Worm (Caenorhabditis elegans) whole organism, L2 larva: Measurements from ENCODE around the gene grl-7.

Source experiments
- R02D3.7 ChIP-seq: fragments of 150-350 bp; optimal IDR thresholded peaks from 2 replicates; lab custom pipeline; 2014; ENCODE audit warnings: missing biosample characterization, missing genetic modification characterization
- ZK546.5 ChIP-seq: sonication (generic microtip); optimal IDR thresholded peaks from 2 replicates; lab custom pipeline; 2017; ENCODE audit warnings: missing biosample characterization, missing genetic modification characterization
- alr-1 ChIP-seq: fragments of 150-350 bp; optimal IDR thresholded peaks from 2 replicates; lab custom pipeline; 2014; ENCODE audit warnings: missing biosample characterization, missing genetic modification characterization
- aly-2 ChIP-seq: fragments of 150-350 bp; optimal IDR thresholded peaks from 2 replicates; lab custom pipeline; 2014; ENCODE audit warnings: missing biosample characterization, missing genetic modification characterization
- ceh-16 ChIP-seq: fragments of 150-350 bp; optimal IDR thresholded peaks from 2 replicates; lab custom pipeline; 2014; ENCODE audit warnings: missing biosample characterization, missing genetic modification characterization
- elt-1 ChIP-seq: fragments of 150-350 bp; optimal IDR thresholded peaks from 2 replicates; lab custom pipeline; 2014; ENCODE audit warnings: missing biosample characterization, missing genetic modification characterization
- fos-1 ChIP-seq: fragments of 150-350 bp; optimal IDR thresholded peaks from 2 replicates; lab custom pipeline; 2014; ENCODE audit warnings: missing biosample characterization, missing genetic modification characterization
- nhr-11 ChIP-seq: fragments of 150-350 bp; optimal IDR thresholded peaks from 2 replicates; lab custom pipeline; 2014; ENCODE audit warnings: missing biosample characterization, missing genetic modification characterization
- peb-1 ChIP-seq: fragments of 150-350 bp; optimal IDR thresholded peaks from 2 replicates; lab custom pipeline; 2014; ENCODE audit warnings: missing biosample characterization, missing genetic modification characterization
- skn-1 ChIP-seq: sonication (generic microtip); optimal IDR thresholded peaks from 2 replicates; lab custom pipeline; 2017; ENCODE audit warnings: missing biosample characterization, missing genetic modification characterization
- unc-62 ChIP-seq: fragments of 150-350 bp; optimal IDR thresholded peaks from 2 replicates; lab custom pipeline; 2014; ENCODE audit warnings: missing biosample characterization, missing genetic modification reagents, missing genetic modification characterization
- zag-1 ChIP-seq: fragments of 150-350 bp; optimal IDR thresholded peaks from 2 replicates; lab custom pipeline; 2014; ENCODE audit warnings: missing biosample characterization, missing genetic modification characterization
- ztf-11 ChIP-seq: sonication (generic microtip); optimal IDR thresholded peaks from 2 replicates; lab custom pipeline; 2017; ENCODE audit warnings: missing biosample characterization, missing genetic modification characterization

DNA sequence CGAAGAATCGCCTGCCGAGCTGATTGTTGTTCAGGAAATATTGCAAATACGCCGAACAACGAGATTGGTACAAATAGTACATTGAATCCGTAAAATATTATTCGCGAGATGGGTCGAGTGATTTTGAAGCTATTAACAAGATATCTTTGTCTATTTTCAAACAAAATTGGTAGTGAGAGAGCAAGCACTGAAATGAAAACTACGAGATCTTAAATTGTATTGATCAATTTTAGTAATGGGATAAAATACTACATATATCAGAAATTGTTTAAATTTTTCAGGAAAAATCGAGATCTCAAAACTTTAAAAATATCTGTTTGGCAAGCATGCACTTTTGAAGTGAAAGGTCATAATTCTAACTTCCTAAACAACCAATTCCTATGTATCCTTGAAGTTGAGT lies 42.6 kb downstream of the grl-7 start:
- TF ChIP-seq ZK546.5 (tag; lab: Kevin White, UChicago) (no peak), aly-2 (tag; lab: Kevin White, UChicago) (no peak), elt-1 (tag; lab: Kevin White, UChicago) (no peak), unc-62 (no peak), ceh-16 (tag; lab: Kevin White, UChicago) (no peak), ztf-11 (tag; lab: Kevin White, UChicago) (no peak), nhr-11 (no peak), R02D3.7 (tag; lab: Kevin White, UChicago) (no peak), fos-1 (no peak), peb-1 (tag; lab: Kevin White, UChicago) (no peak), zag-1 (tag; lab: Kevin White, UChicago) (no peak), skn-1 (tag; lab: Kevin White, UChicago) (no peak), alr-1 (no peak)
